Fruit fly (Drosophila melanogaster) whole organism, embryonic: Measurements from ENCODE around the gene ATP7.

ENCODE experiments used
- Antp ChIP-seq: fragments of 200-800 bp; sonication (Bioruptor generic); optimal IDR thresholded peaks from 3 replicates; lab custom pipeline; 2016; ENCODE audit warnings: missing biosample characterization, missing genetic modification characterization
- Bgb ChIP-seq: fragments of 200-800 bp; sonication (Bioruptor generic); IDR thresholded peaks from 2 replicates; pipeline ENCODE4 v1.3.6; 2022; ENCODE audit warnings: missing biosample characterization, missing genetic modification characterization; ENCODE audit not compliant: partially characterized antibody
- CG10959 ChIP-seq: fragments of 200-800 bp; sonication (Bioruptor generic); IDR thresholded peaks from 2 replicates; pipeline ENCODE4 v1.3.6; 2022; ENCODE audit warnings: missing biosample characterization, missing genetic modification characterization
- CG11456 ChIP-seq: fragments of 200-800 bp; sonication (Bioruptor generic); IDR thresholded peaks from 3 replicates; pipeline ENCODE4 v1.3.6; 2022; ENCODE audit warnings: missing biosample characterization, missing genetic modification characterization
- CG12299 ChIP-seq: fragments of 200-800 bp; sonication (Bioruptor generic); optimal IDR thresholded peaks from 2 replicates; lab custom pipeline; 2018; ENCODE audit warnings: missing biosample characterization, mild to moderate bottlenecking, missing genetic modification characterization
- CG14710 ChIP-seq: fragments of 200-800 bp; sonication (Bioruptor generic); optimal IDR thresholded peaks from 3 replicates; lab custom pipeline; 2019; ENCODE audit warnings: missing biosample characterization, mild to moderate bottlenecking, missing genetic modification characterization, moderate library complexity
- CG15514 ChIP-seq: fragments of 200-800 bp; sonication (Bioruptor generic); optimal IDR thresholded peaks from 3 replicates; lab custom pipeline; 2017; ENCODE audit warnings: missing biosample characterization, missing genetic modification characterization, mild to moderate bottlenecking, moderate library complexity, missing genetic modification reagents
- CG16813 ChIP-seq: fragments of 200-800 bp; sonication (Bioruptor generic); IDR thresholded peaks from 3 replicates; pipeline ENCODE4 v1.3.6; 2022; ENCODE audit warnings: missing biosample characterization, missing genetic modification characterization; ENCODE audit not compliant: partially characterized antibody
- CG17385 ChIP-seq: fragments of 200-800 bp; sonication (Bioruptor generic); optimal IDR thresholded peaks from 3 replicates; lab custom pipeline; 2018; ENCODE audit warnings: missing biosample characterization, mild to moderate bottlenecking, missing genetic modification characterization
- CG18262 ChIP-seq: fragments of 200-800 bp; optimal IDR thresholded peaks from 3 replicates; lab custom pipeline; 2019; ENCODE audit warnings: missing biosample characterization, mild to moderate bottlenecking, missing genetic modification characterization, moderate library complexity
- CG31224 ChIP-seq: fragments of 200-800 bp; sonication (Bioruptor generic); IDR thresholded peaks from 2 replicates; pipeline ENCODE4 v1.3.6; 2022; ENCODE audit warnings: missing biosample characterization, missing genetic modification characterization
- CG34224 ChIP-seq: fragments of 200-800 bp; sonication (Bioruptor generic); IDR thresholded peaks from 3 replicates; pipeline ENCODE4 v1.3.6; 2022; ENCODE audit warnings: missing biosample characterization, missing genetic modification characterization; ENCODE audit not compliant: partially characterized antibody
- CG4617 ChIP-seq: fragments of 200-800 bp; sonication (Bioruptor generic); optimal IDR thresholded peaks from 3 replicates; lab custom pipeline; 2016; ENCODE audit warnings: missing biosample characterization, missing genetic modification characterization, borderline replicate concordance
- CG6791 ChIP-seq: fragments of 200-800 bp; sonication (Bioruptor generic); IDR thresholded peaks from 3 replicates; pipeline ENCODE4 v1.3.6; 2022; ENCODE audit warnings: missing biosample characterization, missing genetic modification characterization; ENCODE audit not compliant: partially characterized antibody
- CG9437 ChIP-seq: fragments of 200-800 bp; sonication (Bioruptor generic); optimal IDR thresholded peaks from 2 replicates; lab custom pipeline; 2018; ENCODE audit warnings: missing biosample characterization, mild to moderate bottlenecking, missing genetic modification characterization
- D ChIP-seq, 2 experiments: fragments of 200-800 bp in 1 of 2; fragments of >200 bp in 1 of 2; sonication (Bioruptor generic) in 1 of 2; optimal IDR thresholded peaks; 2 replicates in 1 of 2; 3 replicates in 1 of 2; lab custom pipeline; 2017; ENCODE audit warnings: mild to moderate bottlenecking in 1 of 2, missing biosample characterization in 1 of 2, missing genetic modification characterization in 1 of 2, missing genetic modification reagents in 1 of 2
- Dfd ChIP-seq, 2 experiments: fragments of >200 bp; optimal IDR thresholded peaks; 2 replicates each; lab custom pipeline; 2017; ENCODE audit warnings: missing biosample characterization in 2 of 2, missing genetic modification characterization in 2 of 2
- Fer2 ChIP-seq: fragments of 200-800 bp; sonication (Bioruptor generic); optimal IDR thresholded peaks from 2 replicates; lab custom pipeline; 2018; ENCODE audit warnings: missing biosample characterization, mild to moderate bottlenecking, missing genetic modification characterization, moderate library complexity
- HmgZ ChIP-seq: fragments of 200-800 bp; sonication (Bioruptor generic); optimal IDR thresholded peaks from 2 replicates; lab custom pipeline; 2018; ENCODE audit warnings: missing biosample characterization, mild to moderate bottlenecking, missing genetic modification characterization
- Hmr ChIP-seq: fragments of 200-800 bp; sonication (Bioruptor generic); optimal IDR thresholded peaks from 3 replicates; lab custom pipeline; 2017; ENCODE audit warnings: mild to moderate bottlenecking, missing biosample characterization, missing genetic modification reagents, missing genetic modification characterization
- Poxn ChIP-seq: fragments of 200-800 bp; sonication (Bioruptor generic); IDR thresholded peaks from 2 replicates; pipeline ENCODE4 v1.3.6; 2022; ENCODE audit warnings: missing biosample characterization, missing genetic modification characterization
- Ravus ChIP-seq: fragments of 200-800 bp; sonication (Bioruptor generic); IDR thresholded peaks from 2 replicates; pipeline ENCODE4 v1.3.6; 2022; ENCODE audit warnings: missing biosample characterization, missing genetic modification characterization
- Rx ChIP-seq: fragments of 200-800 bp; sonication (Bioruptor generic); IDR thresholded peaks from 2 replicates; pipeline ENCODE4 v1.3.6; 2022; ENCODE audit warnings: missing biosample characterization, missing genetic modification characterization
- Six4 ChIP-seq: fragments of 200-800 bp; sonication (Bioruptor generic); optimal IDR thresholded peaks from 2 replicates; lab custom pipeline; 2016; ENCODE audit warnings: missing biosample characterization, missing genetic modification characterization
- Taf1 ChIP-seq: fragments of 200-800 bp; sonication (Bioruptor generic); IDR thresholded peaks from 2 replicates; pipeline ENCODE4 v1.3.6; 2022; ENCODE audit warnings: missing biosample characterization, missing genetic modification characterization
- Trl ChIP-seq, 3 experiments: fragments of >200 bp in 2 of 3; fragments of 200-800 bp in 1 of 3; sonication (Bioruptor generic) in 1 of 3; optimal IDR thresholded peaks; 2 replicates in 1 of 3; 3 replicates in 2 of 3; lab custom pipeline; 2016 to 2017; ENCODE audit warnings: missing biosample characterization in 1 of 3, missing genetic modification characterization in 1 of 3
- ac ChIP-seq: fragments of 200-800 bp; sonication (Bioruptor generic); optimal IDR thresholded peaks from 3 replicates; lab custom pipeline; 2017; ENCODE audit warnings: missing biosample characterization, mild to moderate bottlenecking, missing genetic modification characterization
- cad ChIP-seq: fragments of >200 bp; optimal IDR thresholded peaks from 2 replicates; lab custom pipeline; 2017; ENCODE audit warnings: missing biosample characterization, missing genetic modification characterization
- chm ChIP-seq: fragments of 200-800 bp; sonication (Bioruptor generic); IDR thresholded peaks from 2 replicates; pipeline ENCODE4 v1.3.6; 2022; ENCODE audit warnings: missing biosample characterization, missing genetic modification characterization
- dmrt11E ChIP-seq: fragments of 200-800 bp; sonication (Bioruptor generic); optimal IDR thresholded peaks from 3 replicates; lab custom pipeline; 2018; ENCODE audit warnings: missing biosample characterization, mild to moderate bottlenecking, missing genetic modification characterization, moderate library complexity
- gro ChIP-seq: fragments of 200-800 bp; sonication (Bioruptor generic); optimal IDR thresholded peaks from 2 replicates; lab custom pipeline; 2016; ENCODE audit warnings: missing biosample characterization, missing genetic modification characterization
- hbn ChIP-seq: fragments of 200-800 bp; sonication (Bioruptor generic); IDR thresholded peaks from 2 replicates; pipeline ENCODE4 v1.3.6; 2022; ENCODE audit warnings: missing biosample characterization, missing genetic modification characterization; ENCODE audit not compliant: partially characterized antibody
- kah ChIP-seq: fragments of 200-800 bp; sonication (Bioruptor generic); optimal IDR thresholded peaks from 2 replicates; lab custom pipeline; 2018; ENCODE audit warnings: missing biosample characterization, mild to moderate bottlenecking, missing genetic modification characterization
- lola ChIP-seq, 3 experiments: fragments of >200 bp in 2 of 3; fragments of 200-800 bp in 1 of 3; sonication (Bioruptor generic) in 1 of 3; optimal IDR thresholded peaks; 2 replicates each; lab custom pipeline; 2017 to 2019; ENCODE audit warnings: missing biosample characterization in 3 of 3, missing genetic modification characterization in 3 of 3, mild to moderate bottlenecking in 1 of 3, moderate library complexity in 1 of 3
- nerfin-1 ChIP-seq: fragments of 200-800 bp; sonication (Bioruptor generic); optimal IDR thresholded peaks from 3 replicates; lab custom pipeline; 2019; ENCODE audit warnings: missing biosample characterization, mild to moderate bottlenecking, missing genetic modification characterization, moderate library complexity
- nerfin-2 ChIP-seq: fragments of 200-800 bp; sonication (Bioruptor generic); IDR thresholded peaks from 2 replicates; pipeline ENCODE4 v1.3.6; 2022; ENCODE audit warnings: missing biosample characterization, missing genetic modification characterization; ENCODE audit not compliant: partially characterized antibody
- org-1 ChIP-seq: fragments of 200-800 bp; sonication (Bioruptor generic); optimal IDR thresholded peaks from 2 replicates; lab custom pipeline; 2017; ENCODE audit warnings: missing biosample characterization, missing genetic modification characterization
- pan ChIP-seq, 4 experiments: fragments of >200 bp in 3 of 4; fragments of 200-800 bp in 1 of 4; sonication (Bioruptor generic) in 1 of 4; optimal IDR thresholded peaks in 3 of 4; IDR thresholded peaks in 1 of 4; 2 replicates each; pipeline versions ENCODE4 v1.3.6 to Lab custom; 2017 to 2022; ENCODE audit warnings: missing biosample characterization in 2 of 4, missing genetic modification characterization in 2 of 4, mixed read lengths in 1 of 4
- psq ChIP-seq: fragments of 200-800 bp; sonication (Bioruptor generic); optimal IDR thresholded peaks from 2 replicates; lab custom pipeline; 2017; ENCODE audit warnings: missing biosample characterization, missing genetic modification characterization
- ro ChIP-seq: fragments of 200-800 bp; sonication (Bioruptor generic); IDR thresholded peaks from 2 replicates; pipeline ENCODE4 v1.3.6; 2022; ENCODE audit warnings: missing biosample characterization, missing genetic modification characterization
- sc ChIP-seq, 3 experiments: fragments of >200 bp in 2 of 3; fragments of 200-800 bp in 1 of 3; sonication (Bioruptor generic) in 1 of 3; optimal IDR thresholded peaks; 2 replicates in 2 of 3; 3 replicates in 1 of 3; lab custom pipeline; 2017; ENCODE audit warnings: mild to moderate bottlenecking in 1 of 3, missing biosample characterization in 1 of 3, missing genetic modification characterization in 1 of 3, missing genetic modification reagents in 1 of 3
- wek ChIP-seq: fragments of 200-800 bp; sonication (Bioruptor generic); optimal IDR thresholded peaks from 3 replicates; lab custom pipeline; 2018; ENCODE audit warnings: missing biosample characterization, mild to moderate bottlenecking, missing genetic modification characterization, moderate library complexity
- z ChIP-seq: fragments of 200-800 bp; sonication (Bioruptor generic); IDR thresholded peaks from 3 replicates; pipeline ENCODE4 v1.3.6; 2022; ENCODE audit warnings: missing biosample characterization, missing genetic modification characterization
- zen ChIP-seq: fragments of 200-800 bp; sonication (Bioruptor generic); optimal IDR thresholded peaks from 3 replicates; lab custom pipeline; 2018; ENCODE audit warnings: missing biosample characterization, mild to moderate bottlenecking, missing genetic modification characterization, moderate library complexity
- zf30C ChIP-seq: fragments of 200-800 bp; sonication (Bioruptor generic); optimal IDR thresholded peaks from 3 replicates; lab custom pipeline; 2018; ENCODE audit warnings: missing biosample characterization, mild to moderate bottlenecking, missing genetic modification characterization

Gene ATP7

dm6 chrX:11823003-11823402, 31.8 kb upstream of the ATP7 start (continued):
- TF ChIP-seq nerfin-1 (tag; lab: Kevin White, UChicago) (peak; percentile 27), HmgZ (peak; percentile 21), ro (GFP tag; lab: Robert Waterston, UW) (no peak), CG34224 (no peak), CG15514 (GFP tag; lab: Kevin White, UChicago) (no peak), Six4 (GFP tag; lab: Kevin White, UChicago) (peak; percentile 10), kah (GFP tag; lab: Kevin White, UChicago) (peak; percentile 24), hbn (GFP tag; lab: Robert Waterston, UW) (no peak), sc (optimal IDR thresholded peaks at IDR 0.05; lab: Kevin White, UChicago) (no peak), sc (GFP tag; optimal IDR thresholded peaks at IDR 0.05; lab: Kevin White, UChicago) (no peak), chm (GFP tag; lab: Robert Waterston, UW) (0 out of 2 replicates have a peak, but pooled peaks have one; percentile 15), CG31224 (GFP tag; lab: Robert Waterston, UW) (no peak), Dfd (GFP tag; optimal IDR thresholded peaks at IDR 0.05; lab: Kevin White, UChicago) (no peak), D (optimal IDR thresholded peaks at IDR 0.05; lab: Kevin White, UChicago) (no peak), D (GFP tag; optimal IDR thresholded peaks at IDR 0.05; lab: Kevin White, UChicago) (peak; percentile 43), CG14710 (tag; lab: Kevin White, UChicago) (peak; percentile 36), cad (GFP tag; lab: Kevin White, UChicago) (no peak), Trl (optimal IDR thresholded peaks at IDR 0.05; lab: Kevin White, UChicago) (peak; percentile 51 to 74), Trl (GFP tag; optimal IDR thresholded peaks at IDR 0.05; lab: Kevin White, UChicago) (peak; percentile 4), pan (optimal IDR thresholded peaks at IDR 0.05; lab: Kevin White, UChicago) (no peak), pan (GFP tag; optimal IDR thresholded peaks at IDR 0.05 in 1 of 2, IDR thresholded peaks at IDR 0.05 in 1 of 2) (peak in 1 of 2 experiments; percentile 32), CG18262 (peak; percentile 32)
- TF ChIP-seq, all 482 proteins: peak for 65

DNA sequence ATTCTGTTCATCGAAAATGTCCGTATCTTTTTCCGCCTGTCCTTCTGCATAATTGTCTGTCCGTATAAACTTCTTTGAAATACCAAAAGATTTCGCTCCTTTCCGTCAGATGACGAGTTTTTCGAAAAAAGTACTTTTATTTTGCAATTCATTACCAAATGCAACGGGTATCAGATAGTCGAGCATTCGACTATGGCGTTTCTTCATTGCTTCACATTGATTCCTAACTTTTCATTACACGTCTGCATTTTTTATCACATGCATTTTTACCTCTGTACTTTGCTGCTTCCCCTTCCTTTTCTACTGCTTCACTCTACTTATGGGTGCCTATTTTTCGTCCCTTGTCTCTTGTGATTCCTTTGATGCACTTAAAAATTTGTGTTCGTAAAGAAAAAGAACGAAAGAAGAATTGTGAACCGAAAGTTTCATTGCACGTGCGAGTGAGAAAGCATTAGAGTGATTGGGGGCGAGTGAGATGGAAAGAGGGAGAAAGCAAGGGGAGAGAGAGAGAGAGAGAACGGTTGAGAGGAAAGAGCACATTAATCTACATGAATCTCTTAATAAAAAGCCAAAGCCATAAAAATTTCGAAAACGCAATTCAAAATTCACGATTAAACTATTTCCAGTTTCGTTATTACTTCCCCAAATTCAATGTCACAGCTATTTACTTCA, 26.4 kb upstream of the ATP7 start:
- TF ChIP-seq CG6791 (GFP tag; lab: Robert Waterston, UW) (peak; percentile 61; the same call in 1 of the 3 replicates), org-1 (GFP tag; lab: Kevin White, UChicago) (no peak), CG12299 (tag; lab: Kevin White, UChicago) (no peak), CG9437 (no peak), Bgb (GFP tag; lab: Robert Waterston, UW) (peak; percentile 40; the same call in 1 of the 2 replicates), CG10959 (GFP tag; lab: Robert Waterston, UW) (no peak), Taf1 (GFP tag; lab: Robert Waterston, UW) (no peak), Hmr (no peak), wek (GFP tag; lab: Kevin White, UChicago) (no peak), dmrt11E (tag; lab: Kevin White, UChicago) (no peak), Ravus (GFP tag; lab: Robert Waterston, UW) (no peak), z (GFP tag; lab: Robert Waterston, UW) (no peak), lola (GFP tag; optimal IDR thresholded peaks at IDR 0.05; lab: Kevin White, UChicago) (no peak), Rx (GFP tag; lab: Robert Waterston, UW) (no peak), Trl (optimal IDR thresholded peaks at IDR 0.05; lab: Kevin White, UChicago) (peak; percentile 20 to 21), Trl (GFP tag; optimal IDR thresholded peaks at IDR 0.05; lab: Kevin White, UChicago) (no peak), CG17385 (GFP tag; lab: Kevin White, UChicago) (no peak), psq (GFP tag; lab: Kevin White, UChicago) (no peak), ac (GFP tag; lab: Kevin White, UChicago) (no peak), zf30C (GFP tag; lab: Kevin White, UChicago) (no peak), Antp (GFP tag; lab: Kevin White, UChicago) (no peak), CG16813 (GFP tag; lab: Robert Waterston, UW) (peak; percentile 50), CG11456 (no peak), Poxn (GFP tag; lab: Robert Waterston, UW) (no peak), gro (GFP tag; lab: Kevin White, UChicago) (no peak), CG4617 (GFP tag; lab: Kevin White, UChicago) (no peak), zen (tag; lab: Kevin White, UChicago) (no peak), cad (GFP tag; lab: Kevin White, UChicago) (no peak), nerfin-2 (GFP tag; lab: Robert Waterston, UW) (0 out of 2 replicates have a peak, but pooled peaks have one; percentile 46), Fer2 (no peak)
